Worm (Caenorhabditis elegans) whole organism, young adult: ENCODE results near the gene clec-163.
"Not testable (repeated sequence)": the region's sequence is repeated elsewhere in the genome, so short reads cannot be mapped to it uniquely, and the experiment has no call there.

Source experiments
- F22D6.2 ChIP-seq: sonication (generic microtip); optimal IDR thresholded peaks from 2 replicates; lab custom pipeline; 2016; ENCODE audit warnings: mild to moderate bottlenecking, missing genetic modification characterization, missing compliant biosample characterization
- ama-1 ChIP-seq, 3 experiments: fragments of 150-350 bp in 1 of 3; sonication (generic microtip) in 2 of 3; optimal IDR thresholded peaks; 2 replicates each; lab custom pipeline; 2014 to 2018; ENCODE audit warnings: missing biosample characterization in 2 of 3, missing genetic modification characterization in 2 of 3, missing genetic modification reagents in 2 of 3
- cebp-1 ChIP-seq, 2 experiments: fragments of 200-800 bp in 1 of 2; sonication (Bioruptor generic) in 1 of 2; sonication (generic microtip) in 1 of 2; IDR thresholded peaks in 1 of 2; optimal IDR thresholded peaks in 1 of 2; 2 replicates each; pipeline versions ENCODE4 v1.3.6 to Lab custom; 2017 to 2022; ENCODE audit warnings: missing compliant biosample characterization in 2 of 2, missing genetic modification characterization in 2 of 2, mild to moderate bottlenecking in 1 of 2, missing genetic modification reagents in 1 of 2, moderate library complexity in 1 of 2
- ets-4 ChIP-seq: fragments of 200-800 bp; sonication (Bioruptor generic); optimal IDR thresholded peaks from 2 replicates; lab custom pipeline; 2018; ENCODE audit warnings: mild to moderate bottlenecking, missing genetic modification characterization, missing compliant biosample characterization
- lag-1 ChIP-seq: fragments of 200-800 bp; sonication (Bioruptor generic); IDR thresholded peaks from 2 replicates; pipeline ENCODE4 v1.3.6; 2022; ENCODE audit warnings: missing genetic modification reagents, missing genetic modification characterization, missing compliant biosample characterization
- lin-35 ChIP-seq, 3 experiments: fragments of 150-350 bp in 2 of 3; sonication (generic microtip) in 1 of 3; optimal IDR thresholded peaks; 2 replicates each; lab custom pipeline; 2014 to 2018; ENCODE audit warnings: missing biosample characterization in 3 of 3, missing genetic modification characterization in 3 of 3, missing genetic modification reagents in 3 of 3
- madf-6 ChIP-seq: fragments of 200-800 bp; sonication (Bioruptor generic); IDR thresholded peaks from 2 replicates; pipeline ENCODE4 v1.3.6; 2022; ENCODE audit warnings: missing genetic modification reagents, missing genetic modification characterization, missing compliant biosample characterization
- pha-4 ChIP-seq: fragments of 150-350 bp; sonication (generic microtip); optimal IDR thresholded peaks from 2 replicates; lab custom pipeline; 2014; ENCODE audit warnings: missing biosample characterization, missing genetic modification reagents, missing genetic modification characterization
- snpc-3.4 ChIP-seq: sonication (generic microtip); optimal IDR thresholded peaks from 2 replicates; lab custom pipeline; 2017; ENCODE audit warnings: missing genetic modification characterization, mild to moderate bottlenecking, missing compliant biosample characterization, antibody characterized with exemption, moderate library complexity, missing genotype, missing genetic modification reagents
- unc-62 ChIP-seq: fragments of 150-350 bp; optimal IDR thresholded peaks from 2 replicates; lab custom pipeline; 2014; ENCODE audit warnings: missing biosample characterization, missing genetic modification reagents, missing genetic modification characterization

ce11 chrIII:10805625-10806024 is 11.5 kb downstream of the clec-163 start, which contains the start of gene klp-7:
- TF ChIP-seq unc-62 (GFP tag; lab: Kevin White, UChicago); F22D6.2 (tag; lab: Kevin White, UChicago); cebp-1 (GFP tag; IDR thresholded peaks at IDR 0.05; lab: Robert Waterston, UW); cebp-1 (tag; optimal IDR thresholded peaks at IDR 0.05; lab: Kevin White, UChicago); lin-35 (GFP tag; optimal IDR thresholded peaks at IDR 0.05; lab: Kevin White, UChicago); pha-4 (tag; lab: Kevin White, UChicago); lag-1 (GFP tag; lab: Robert Waterston, UW); ets-4 (GFP tag; lab: Kevin White, UChicago); snpc-3.4; ama-1 (optimal IDR thresholded peaks at IDR 0.05; lab: Kevin White, UChicago); ama-1 (GFP tag; optimal IDR thresholded peaks at IDR 0.05; lab: Kevin White, UChicago); madf-6 (GFP tag; lab: Robert Waterston, UW): not testable (repeated sequence)
